Worm (Caenorhabditis elegans): ENCODE data around the gene clic-1.

- TF ChIP-seq ama-1 (optimal IDR thresholded peaks at IDR 0.05), result no peak
- TF ChIP-seq F13H6.1 (tag; optimal IDR thresholded peaks at IDR 0.05), result no peak
Observed at ce11 chrV:7735319-7735718, 608 bp upstream of the clic-1 start, which contains the start of gene srr-10.

Measured in whole organism, late embryonic.